Worm (Caenorhabditis elegans) whole organism, L2 larva: ENCODE results near the gene dim-1.

Source experiments
- C34F6.9 ChIP-seq: fragments of 150-350 bp; optimal IDR thresholded peaks from 2 replicates; lab custom pipeline; 2014; ENCODE audit warnings: missing biosample characterization, missing genetic modification characterization
- F13H6.1 ChIP-seq: sonication (generic microtip); optimal IDR thresholded peaks from 2 replicates; lab custom pipeline; 2016; ENCODE audit warnings: missing genetic modification characterization, missing compliant biosample characterization
- Y55F3AM.14 ChIP-seq: fragments of 200-800 bp; sonication (Bioruptor generic); optimal IDR thresholded peaks from 2 replicates; lab custom pipeline; 2018; ENCODE audit warnings: mild to moderate bottlenecking, missing genetic modification characterization, missing compliant biosample characterization
- alr-1 ChIP-seq: fragments of 150-350 bp; optimal IDR thresholded peaks from 2 replicates; lab custom pipeline; 2014; ENCODE audit warnings: missing biosample characterization, missing genetic modification characterization
- aly-2 ChIP-seq: fragments of 150-350 bp; optimal IDR thresholded peaks from 2 replicates; lab custom pipeline; 2014; ENCODE audit warnings: missing biosample characterization, missing genetic modification characterization
- ama-1 ChIP-seq: fragments of 150-350 bp; optimal IDR thresholded peaks from 2 replicates; lab custom pipeline; 2018; ENCODE audit warnings: inconsistent platforms
- blmp-1 ChIP-seq: sonication (generic microtip); optimal IDR thresholded peaks from 2 replicates; lab custom pipeline; 2017; ENCODE audit warnings: missing genetic modification characterization, mild to moderate bottlenecking, missing compliant biosample characterization, antibody characterized with exemption, moderate library complexity; ENCODE audit not compliant: insufficient read depth
- ceh-16 ChIP-seq: fragments of 150-350 bp; optimal IDR thresholded peaks from 2 replicates; lab custom pipeline; 2014; ENCODE audit warnings: missing biosample characterization, missing genetic modification characterization
- ceh-82 ChIP-seq: fragments of 150-350 bp; optimal IDR thresholded peaks from 2 replicates; lab custom pipeline; 2014; ENCODE audit warnings: missing biosample characterization, missing genetic modification characterization
- crh-2 ChIP-seq: sonication (generic microtip); optimal IDR thresholded peaks from 2 replicates; lab custom pipeline; 2017; ENCODE audit warnings: missing biosample characterization, missing genetic modification characterization
- dmd-4 ChIP-seq: sonication (generic microtip); optimal IDR thresholded peaks from 2 replicates; lab custom pipeline; 2017; ENCODE audit warnings: missing biosample characterization, missing genetic modification characterization
- elt-1 ChIP-seq: fragments of 150-350 bp; optimal IDR thresholded peaks from 2 replicates; lab custom pipeline; 2014; ENCODE audit warnings: missing biosample characterization, missing genetic modification characterization
- gmeb-1 ChIP-seq: fragments of 150-350 bp; optimal IDR thresholded peaks from 2 replicates; lab custom pipeline; 2014; ENCODE audit warnings: missing biosample characterization, missing genetic modification characterization
- lin-39 ChIP-seq: fragments of 150-350 bp; optimal IDR thresholded peaks from 2 replicates; lab custom pipeline; 2014; ENCODE audit warnings: missing biosample characterization, missing genetic modification reagents, missing genetic modification characterization
- lsy-2 ChIP-seq, 2 experiments: fragments of 150-350 bp in 1 of 2; sonication (generic microtip) in 1 of 2; optimal IDR thresholded peaks; 2 replicates each; lab custom pipeline; 2014 to 2017; ENCODE audit warnings: missing biosample characterization in 2 of 2, missing genetic modification characterization in 2 of 2
- mab-5 ChIP-seq: fragments of 150-350 bp; optimal IDR thresholded peaks from 2 replicates; lab custom pipeline; 2014; ENCODE audit warnings: missing biosample characterization, missing genetic modification characterization
- mdl-1 ChIP-seq, 2 experiments: fragments of 150-350 bp in 1 of 2; sonication (generic microtip) in 1 of 2; optimal IDR thresholded peaks; 2 replicates each; lab custom pipeline; 2017; ENCODE audit warnings: missing biosample characterization in 2 of 2, missing genetic modification characterization in 2 of 2
- nhr-11 ChIP-seq: fragments of 150-350 bp; optimal IDR thresholded peaks from 2 replicates; lab custom pipeline; 2014; ENCODE audit warnings: missing biosample characterization, missing genetic modification characterization
- nhr-12 ChIP-seq: fragments of 150-350 bp; optimal IDR thresholded peaks from 2 replicates; lab custom pipeline; 2014; ENCODE audit warnings: missing biosample characterization, missing genetic modification characterization
- nhr-129 ChIP-seq: fragments of 150-350 bp; optimal IDR thresholded peaks from 2 replicates; lab custom pipeline; 2014; ENCODE audit warnings: missing biosample characterization, missing genetic modification characterization
- nhr-21 ChIP-seq: fragments of 150-350 bp; optimal IDR thresholded peaks from 2 replicates; lab custom pipeline; 2014; ENCODE audit warnings: missing biosample characterization, missing genetic modification characterization
- nhr-237 ChIP-seq: fragments of 150-350 bp; optimal IDR thresholded peaks from 2 replicates; lab custom pipeline; 2014; ENCODE audit warnings: missing biosample characterization, missing genetic modification characterization
- nhr-77 ChIP-seq: fragments of 150-350 bp; optimal IDR thresholded peaks from 2 replicates; lab custom pipeline; 2014; ENCODE audit warnings: missing biosample characterization, missing genetic modification characterization
- peb-1 ChIP-seq: fragments of 150-350 bp; optimal IDR thresholded peaks from 2 replicates; lab custom pipeline; 2014; ENCODE audit warnings: missing biosample characterization, missing genetic modification characterization
- sem-4 ChIP-seq: fragments of 150-350 bp; optimal IDR thresholded peaks from 2 replicates; lab custom pipeline; 2014; ENCODE audit warnings: missing biosample characterization, missing genetic modification reagents, missing genetic modification characterization
- skn-1 ChIP-seq: sonication (generic microtip); optimal IDR thresholded peaks from 2 replicates; lab custom pipeline; 2017; ENCODE audit warnings: missing biosample characterization, missing genetic modification characterization
- sma-3 ChIP-seq: sonication (generic microtip); optimal IDR thresholded peaks from 2 replicates; lab custom pipeline; 2016; ENCODE audit warnings: missing genetic modification reagents, missing genetic modification characterization, missing compliant biosample characterization
- sma-9 ChIP-seq, 2 experiments: fragments of 150-350 bp in 1 of 2; sonication (generic microtip) in 1 of 2; optimal IDR thresholded peaks; 2 replicates each; lab custom pipeline; 2014 to 2016; ENCODE audit warnings: missing genetic modification characterization in 2 of 2, mild to moderate bottlenecking in 1 of 2, missing biosample characterization in 1 of 2, missing compliant biosample characterization in 1 of 2, missing genetic modification reagents in 1 of 2, moderate library complexity in 1 of 2
- unc-39 ChIP-seq: fragments of 150-350 bp; optimal IDR thresholded peaks from 2 replicates; lab custom pipeline; 2014; ENCODE audit warnings: missing biosample characterization, missing genetic modification characterization
- ztf-1 ChIP-seq: fragments of 200-800 bp; sonication (Bioruptor generic); conservative IDR thresholded peaks from 2 replicates; pipeline ENCODE4 v1.3.6; 2022; ENCODE audit warnings: missing genetic modification characterization, missing compliant biosample characterization
- ztf-11 ChIP-seq: sonication (generic microtip); optimal IDR thresholded peaks from 2 replicates; lab custom pipeline; 2017; ENCODE audit warnings: missing biosample characterization, missing genetic modification characterization

dim-1 gene

DNA sequence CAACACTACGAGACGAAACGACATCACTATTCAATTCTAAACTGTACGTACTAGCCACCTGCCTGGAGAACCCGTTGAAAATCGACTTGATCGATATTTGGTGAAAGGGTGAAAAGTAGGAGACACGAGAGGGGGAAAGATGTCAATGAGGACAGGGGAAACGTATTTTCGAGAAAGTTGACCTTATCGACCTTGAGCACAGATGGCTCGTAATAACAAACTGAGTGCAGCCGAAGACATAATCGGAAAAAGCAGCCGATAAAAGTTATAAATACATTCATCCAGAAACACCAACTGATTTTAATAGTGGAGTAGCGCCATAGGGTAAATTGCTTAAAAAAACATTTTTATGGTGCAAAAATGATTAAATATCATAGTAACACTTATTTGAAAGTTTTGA lies 2.0 kb upstream of the dim-1 start:
- TF ChIP-seq nhr-11 (tag; lab: Kevin White, UChicago), result no peak
- no peak for TF ChIP-seq skn-1 (tag; lab: Kevin White, UChicago)
- TF ChIP-seq nhr-77 (tag; lab: Kevin White, UChicago), result no peak
- TF ChIP-seq mab-5 (tag; lab: Kevin White, UChicago), result no peak
- no peak for TF ChIP-seq F13H6.1 (tag; lab: Kevin White, UChicago)
- TF ChIP-seq peb-1 (tag; lab: Kevin White, UChicago), result no peak
- no peak for TF ChIP-seq nhr-129
- no peak for TF ChIP-seq lin-39 (tag; lab: Kevin White, UChicago)
- no peak for TF ChIP-seq nhr-12
- TF ChIP-seq gmeb-1, result no peak
- no peak for TF ChIP-seq dmd-4
- TF ChIP-seq nhr-237, result no peak
- no peak for TF ChIP-seq sem-4 (tag; lab: Kevin White, UChicago)
- TF ChIP-seq ztf-1 (GFP tag; lab: Robert Waterston, UW), result no peak
- no peak for TF ChIP-seq ceh-16 (tag; lab: Kevin White, UChicago)
- no peak for TF ChIP-seq ceh-82 (tag; lab: Kevin White, UChicago)
- no peak for TF ChIP-seq mdl-1 (tag; optimal IDR thresholded peaks at IDR 0.05; lab: Kevin White, UChicago)

DNA sequence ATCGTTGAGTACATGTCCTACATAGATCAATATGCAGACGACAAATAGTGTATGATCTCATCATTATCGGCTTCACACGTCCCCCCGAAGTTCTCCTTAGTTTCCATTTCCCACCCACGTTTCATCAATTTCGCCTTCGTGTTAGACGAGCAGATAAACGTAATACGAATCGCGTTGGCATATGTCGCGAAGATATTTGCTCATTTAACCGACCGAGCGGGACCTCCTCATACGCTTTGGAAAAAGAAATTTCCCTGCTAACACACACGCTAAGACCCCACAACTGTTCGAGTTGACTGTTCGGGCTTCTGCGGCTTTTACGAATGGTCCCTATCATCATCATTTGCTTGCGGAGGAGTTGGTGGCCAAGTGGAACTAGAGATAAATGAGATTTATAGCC lies 3.5 kb downstream of the dim-1 start:
- TF ChIP-seq sem-4 (tag; lab: Kevin White, UChicago) (no peak), peb-1 (tag; lab: Kevin White, UChicago) (no peak), F13H6.1 (tag; lab: Kevin White, UChicago) (no peak), aly-2 (tag; lab: Kevin White, UChicago) (no peak)
- TF ChIP-seq, all 48 proteins: peak for 0

DNA sequence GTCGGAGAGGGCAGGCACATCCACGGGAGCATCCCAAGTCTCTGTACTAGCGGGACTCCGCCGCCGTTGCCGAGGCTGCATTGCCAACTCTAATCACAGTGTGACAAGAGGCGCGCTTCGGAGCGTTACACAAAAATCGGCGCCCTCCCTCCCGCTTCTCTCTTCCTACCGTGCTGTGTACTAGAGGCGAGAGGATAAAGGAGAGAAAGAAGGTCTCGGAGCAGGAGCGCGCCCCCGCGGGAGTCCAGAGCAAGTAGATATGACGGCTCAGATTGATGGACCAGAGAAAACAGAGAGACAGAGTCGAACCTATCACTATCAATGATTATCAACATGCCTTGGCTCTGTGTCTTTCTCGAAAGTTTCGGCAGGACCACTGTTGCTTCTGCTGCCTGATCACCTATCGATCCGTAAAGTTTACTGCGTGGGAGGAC lies 5.0 kb downstream of the dim-1 start:
- TF ChIP-seq sem-4 (tag; lab: Kevin White, UChicago) (no peak), C34F6.9 (tag; lab: Kevin White, UChicago) (no peak), F13H6.1 (tag; lab: Kevin White, UChicago) (peak; percentile 80), sma-9 (GFP tag; optimal IDR thresholded peaks at IDR 0.05; lab: Kevin White, UChicago) (peak; percentile 48), sma-9 (tag; optimal IDR thresholded peaks at IDR 0.05; lab: Kevin White, UChicago) (no peak), ztf-11 (tag; lab: Kevin White, UChicago) (no peak), lin-39 (tag; lab: Kevin White, UChicago) (no peak), alr-1 (tag; lab: Kevin White, UChicago) (no peak), nhr-12 (no peak), lsy-2 (tag; optimal IDR thresholded peaks at IDR 0.05; lab: Kevin White, UChicago) (peak in 1 of 2 experiments; percentile 39), mdl-1 (tag; optimal IDR thresholded peaks at IDR 0.05; lab: Kevin White, UChicago) (no peak), nhr-129 (peak; percentile 30), elt-1 (tag; lab: Kevin White, UChicago) (no peak), unc-39 (tag; lab: Kevin White, UChicago) (no peak)

DNA sequence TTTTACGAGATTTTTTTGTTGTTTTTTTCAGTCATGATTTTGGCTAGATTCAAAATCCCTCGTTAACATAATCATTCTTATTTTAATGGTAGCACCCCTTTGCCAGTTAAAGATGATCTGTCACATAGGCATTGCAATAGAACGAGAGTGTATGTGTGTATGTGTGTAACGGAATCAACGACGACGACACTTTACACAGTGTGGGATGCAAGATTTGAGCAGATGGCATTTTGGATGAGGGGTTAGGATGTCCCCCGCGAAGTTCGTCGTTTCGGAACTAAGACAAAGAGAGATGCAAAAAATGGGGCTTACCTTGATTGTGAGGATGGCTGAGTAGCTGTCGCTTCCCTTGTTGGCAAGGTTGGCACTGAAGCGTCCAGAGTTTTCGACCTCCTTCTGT lies 6.0 kb downstream of the dim-1 start:
- TF ChIP-seq dmd-4 (no peak), sem-4 (tag; lab: Kevin White, UChicago) (no peak), ceh-16 (tag; lab: Kevin White, UChicago) (no peak), nhr-11 (tag; lab: Kevin White, UChicago) (no peak), peb-1 (tag; lab: Kevin White, UChicago) (no peak), skn-1 (tag; lab: Kevin White, UChicago) (no peak), blmp-1 (tag; lab: Kevin White, UChicago) (no peak), elt-1 (tag; lab: Kevin White, UChicago) (no peak), nhr-21 (tag; lab: Kevin White, UChicago) (no peak), gmeb-1 (no peak)

DNA sequence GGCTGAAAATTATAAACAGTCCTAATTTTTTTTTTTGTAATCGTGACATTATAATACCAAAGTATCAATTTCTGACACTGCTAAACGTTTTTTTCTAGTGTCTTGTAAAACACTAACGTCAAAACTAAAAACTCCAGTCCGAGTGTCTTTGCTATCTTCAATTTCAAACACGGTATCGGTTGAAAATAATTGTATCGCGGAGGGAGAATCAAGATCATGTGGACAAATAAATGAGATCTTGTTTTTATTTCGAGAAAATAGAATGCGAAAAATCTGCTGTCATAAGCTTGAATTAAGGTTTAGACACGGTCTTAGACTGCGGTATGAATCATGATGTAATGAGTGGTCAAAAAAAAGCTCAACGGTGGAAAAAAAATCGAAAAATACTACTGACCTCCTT lies 9.4 kb downstream of the dim-1 start:
- no peak for TF ChIP-seq unc-39 (tag; lab: Kevin White, UChicago)
- TF ChIP-seq sma-9 (GFP tag; optimal IDR thresholded peaks at IDR 0.05; lab: Kevin White, UChicago), result peak; percentile 32
- no peak for TF ChIP-seq sma-9 (tag; optimal IDR thresholded peaks at IDR 0.05; lab: Kevin White, UChicago)
- no peak for TF ChIP-seq nhr-129
- no peak for TF ChIP-seq ztf-1 (GFP tag; lab: Robert Waterston, UW)
- TF ChIP-seq ama-1 (lab: Kevin White, UChicago), result no peak
- peak; percentile 44 for TF ChIP-seq sma-3
- peak; percentile 46 for TF ChIP-seq crh-2 (tag; lab: Kevin White, UChicago)
- peak; percentile 36 for TF ChIP-seq nhr-21 (tag; lab: Kevin White, UChicago)
- no peak for TF ChIP-seq Y55F3AM.14 (GFP tag; lab: Kevin White, UChicago)
- TF ChIP-seq nhr-237, result no peak
- TF ChIP-seq C34F6.9 (tag; lab: Kevin White, UChicago), result no peak
